Worm (Caenorhabditis elegans): ENCODE results near the gene F39F10.5.

- TF ChIP-seq blmp-1 (tag; optimal IDR thresholded peaks at IDR 0.05) = no peak
- no peak for TF ChIP-seq hlh-1 (tag; optimal IDR thresholded peaks at IDR 0.05)
- no peak for TF ChIP-seq lsy-2 (tag; optimal IDR thresholded peaks at IDR 0.05)
- no peak for TF ChIP-seq ces-1 (GFP tag; optimal IDR thresholded peaks at IDR 0.05)
- TF ChIP-seq unc-39 (tag; optimal IDR thresholded peaks at IDR 0.05) = no peak
- no peak for TF ChIP-seq pha-4 (tag; optimal IDR thresholded peaks at IDR 0.05)
- TF ChIP-seq bed-3 (GFP tag; optimal IDR thresholded peaks at IDR 0.05) = no peak
- no peak for TF ChIP-seq nhr-76 (tag; optimal IDR thresholded peaks at IDR 0.05)
Observed at ce11 chrX:16958015-16958414, 44.4 kb upstream of the F39F10.5 start.
